Worm (Caenorhabditis elegans): ENCODE measurements around the gene lgc-56.

- TF ChIP-seq dpl-1 (GFP tag; optimal IDR thresholded peaks at IDR 0.05) (no peak), unc-130 (GFP tag; optimal IDR thresholded peaks at IDR 0.05) (no peak), nhr-28 (tag; optimal IDR thresholded peaks at IDR 0.05) (no peak), fos-1 (tag; optimal IDR thresholded peaks at IDR 0.05) (no peak), lin-13 (GFP tag; optimal IDR thresholded peaks at IDR 0.05) (no peak)
Observed at ce11 chrII:5154540-5154939, 24.4 kb downstream of the lgc-56 start, which contains the start of gene srb-12.
